Worm (Caenorhabditis elegans) whole organism, L4 larva: ENCODE measurements around the gene srsx-29.

Source experiments
- F37D6.2 ChIP-seq: sonication (generic microtip); optimal IDR thresholded peaks from 2 replicates; lab custom pipeline; 2016; ENCODE audit warnings: mild to moderate bottlenecking, missing genetic modification characterization, missing compliant biosample characterization
- T20F7.1 ChIP-seq: fragments of 200-800 bp; sonication (Bioruptor generic); optimal IDR thresholded peaks from 2 replicates; lab custom pipeline; 2018; ENCODE audit warnings: mild to moderate bottlenecking, missing genetic modification characterization, missing compliant biosample characterization
- Y105C5A.15 ChIP-seq: fragments of 200-800 bp; sonication (Bioruptor generic); IDR thresholded peaks from 2 replicates; pipeline ENCODE4 v1.3.6; 2022; ENCODE audit warnings: missing genetic modification characterization, missing compliant biosample characterization
- ZK337.2 ChIP-seq: fragments of 200-800 bp; sonication (Bioruptor generic); IDR thresholded peaks from 2 replicates; pipeline ENCODE4 v1.3.6; 2022; ENCODE audit warnings: missing genetic modification reagents, missing genetic modification characterization, missing compliant biosample characterization
- ZK546.5 ChIP-seq, 2 experiments: sonication (generic microtip); optimal IDR thresholded peaks; 2 replicates each; lab custom pipeline; 2017; ENCODE audit warnings: missing biosample characterization in 2 of 2, missing genetic modification characterization in 2 of 2
- arid-1 ChIP-seq: fragments of 200-800 bp; sonication (Bioruptor generic); conservative IDR thresholded peaks from 2 replicates; pipeline ENCODE4 v1.3.6; 2022; ENCODE audit warnings: missing genetic modification reagents, missing genetic modification characterization, missing compliant biosample characterization
- attf-4 ChIP-seq: sonication (generic microtip); optimal IDR thresholded peaks from 3 replicates; lab custom pipeline; 2017; ENCODE audit warnings: missing biosample characterization, missing genetic modification characterization
- ceh-28 ChIP-seq: fragments of 150-350 bp; optimal IDR thresholded peaks from 2 replicates; lab custom pipeline; 2014; ENCODE audit warnings: missing biosample characterization, missing genetic modification reagents, missing genetic modification characterization
- ceh-32 ChIP-seq: sonication (generic microtip); optimal IDR thresholded peaks from 2 replicates; lab custom pipeline; 2016; ENCODE audit warnings: mild to moderate bottlenecking, missing genetic modification characterization, missing compliant biosample characterization; ENCODE audit not compliant: poor library complexity
- ces-1 ChIP-seq: fragments of 150-350 bp; sonication (generic microtip); optimal IDR thresholded peaks from 4 replicates; lab custom pipeline; 2014; ENCODE audit warnings: missing biosample characterization, missing genetic modification reagents, missing genetic modification characterization
- ctbp-1 ChIP-seq: fragments of 200-800 bp; sonication (Bioruptor generic); IDR thresholded peaks from 2 replicates; pipeline ENCODE4 v1.3.6; 2022; ENCODE audit warnings: missing genetic modification reagents, missing genetic modification characterization, missing compliant biosample characterization
- daf-16 ChIP-seq, 3 experiments: sonication (generic microtip); optimal IDR thresholded peaks; 2 replicates each; lab custom pipeline; 2016 to 2017; ENCODE audit warnings: missing genetic modification characterization in 3 of 3, missing genetic modification reagents in 3 of 3, mild to moderate bottlenecking in 2 of 3, missing compliant biosample characterization in 2 of 3, missing biosample characterization in 1 of 3, moderate library complexity in 1 of 3
- daf-19 ChIP-seq: fragments of 200-800 bp; sonication (Bioruptor generic); conservative IDR thresholded peaks from 2 replicates; pipeline ENCODE4 v1.3.6; 2022; ENCODE audit warnings: missing genetic modification characterization, missing compliant biosample characterization
- dmd-6 ChIP-seq: fragments of 200-800 bp; sonication (Bioruptor generic); IDR thresholded peaks from 2 replicates; pipeline ENCODE4 v1.3.6; 2022; ENCODE audit warnings: missing genetic modification reagents, missing genetic modification characterization, missing compliant biosample characterization
- dpl-1 ChIP-seq: fragments of 150-350 bp; optimal IDR thresholded peaks from 2 replicates; lab custom pipeline; 2014; ENCODE audit warnings: missing biosample characterization, missing genetic modification reagents, missing genetic modification characterization
- dve-1 ChIP-seq: sonication (generic microtip); optimal IDR thresholded peaks from 2 replicates; lab custom pipeline; 2017; ENCODE audit warnings: antibody characterized with exemption, mild to moderate bottlenecking, missing genetic modification characterization, missing compliant biosample characterization; ENCODE audit not compliant: insufficient read depth
- egl-27 ChIP-seq: sonication (generic microtip); optimal IDR thresholded peaks from 3 replicates; lab custom pipeline; 2017; ENCODE audit warnings: missing biosample characterization, missing genetic modification reagents, missing genetic modification characterization
- fkh-10 ChIP-seq: fragments of 150-350 bp; optimal IDR thresholded peaks from 2 replicates; lab custom pipeline; 2014; ENCODE audit warnings: missing biosample characterization, missing genetic modification reagents, missing genetic modification characterization
- hif-1 ChIP-seq, 2 experiments: sonication (generic microtip); optimal IDR thresholded peaks; 2 replicates each; lab custom pipeline; 2016 to 2017; ENCODE audit warnings: missing compliant biosample characterization in 2 of 2, missing genetic modification characterization in 2 of 2, missing genetic modification reagents in 2 of 2, missing genotype in 2 of 2, mild to moderate bottlenecking in 1 of 2
- hlh-30 ChIP-seq: sonication (generic microtip); optimal IDR thresholded peaks from 2 replicates; lab custom pipeline; 2017; ENCODE audit warnings: antibody characterized with exemption, mild to moderate bottlenecking, missing genetic modification characterization, missing compliant biosample characterization; ENCODE audit not compliant: insufficient read depth
- jun-1 ChIP-seq: fragments of 150-350 bp; optimal IDR thresholded peaks from 2 replicates; lab custom pipeline; 2014; ENCODE audit warnings: missing biosample characterization, missing genetic modification reagents, missing genetic modification characterization
- lin-13 ChIP-seq: fragments of 150-350 bp; optimal IDR thresholded peaks from 2 replicates; lab custom pipeline; 2014; ENCODE audit warnings: missing biosample characterization, missing genetic modification reagents, missing genetic modification characterization
- lin-39 ChIP-seq: fragments of 150-350 bp; optimal IDR thresholded peaks from 2 replicates; lab custom pipeline; 2014; ENCODE audit warnings: missing biosample characterization, missing genetic modification reagents, missing genetic modification characterization
- lsy-2 ChIP-seq, 2 experiments: fragments of 150-350 bp in 1 of 2; sonication (generic microtip) in 1 of 2; optimal IDR thresholded peaks; 2 replicates each; lab custom pipeline; 2014 to 2017; ENCODE audit warnings: missing biosample characterization in 2 of 2, missing genetic modification characterization in 2 of 2
- mdl-1 ChIP-seq, 2 experiments: fragments of 150-350 bp in 1 of 2; sonication (generic microtip) in 1 of 2; optimal IDR thresholded peaks; 2 replicates each; lab custom pipeline; 2014 to 2017; ENCODE audit warnings: missing biosample characterization in 2 of 2, missing genetic modification characterization in 2 of 2
- mep-1 ChIP-seq: fragments of 150-350 bp; sonication (generic microtip); optimal IDR thresholded peaks from 3 replicates; lab custom pipeline; 2014; ENCODE audit warnings: missing biosample characterization, missing genetic modification characterization
- mes-2 ChIP-seq: sonication (generic microtip); optimal IDR thresholded peaks from 2 replicates; lab custom pipeline; 2016; ENCODE audit warnings: missing genotype, mild to moderate bottlenecking, missing genetic modification characterization, missing compliant biosample characterization; ENCODE audit not compliant: poor library complexity, severe bottlenecking
- mxl-3 ChIP-seq: fragments of 200-800 bp; sonication (Bioruptor generic); optimal IDR thresholded peaks from 2 replicates; lab custom pipeline; 2018; ENCODE audit warnings: mild to moderate bottlenecking, missing genetic modification characterization, missing compliant biosample characterization
- nhr-10 ChIP-seq: fragments of 150-350 bp; optimal IDR thresholded peaks from 2 replicates; lab custom pipeline; 2014; ENCODE audit warnings: missing biosample characterization, missing genetic modification characterization
- nhr-11 ChIP-seq: fragments of 150-350 bp; optimal IDR thresholded peaks from 2 replicates; lab custom pipeline; 2014; ENCODE audit warnings: missing biosample characterization, missing genetic modification characterization
- nhr-237 ChIP-seq: sonication (generic microtip); optimal IDR thresholded peaks from 2 replicates; lab custom pipeline; 2017; ENCODE audit warnings: missing biosample characterization, missing genetic modification characterization
- nhr-28 ChIP-seq: fragments of 150-350 bp; optimal IDR thresholded peaks from 2 replicates; lab custom pipeline; 2014; ENCODE audit warnings: missing biosample characterization, missing genetic modification characterization
- nhr-42 ChIP-seq: fragments of 200-800 bp; sonication (Bioruptor generic); IDR thresholded peaks from 2 replicates; pipeline ENCODE4 v1.3.6; 2022; ENCODE audit warnings: missing genetic modification characterization, missing compliant biosample characterization
- php-3 ChIP-seq: fragments of 200-800 bp; sonication (Bioruptor generic); IDR thresholded peaks from 2 replicates; pipeline ENCODE4 v1.3.6; 2022; ENCODE audit warnings: missing genetic modification reagents, missing genetic modification characterization, missing compliant biosample characterization
- pqm-1 ChIP-seq: sonication (generic microtip); optimal IDR thresholded peaks from 2 replicates; lab custom pipeline; 2017; ENCODE audit warnings: missing biosample characterization, missing genetic modification characterization
- rbr-2 ChIP-seq: sonication (generic microtip); optimal IDR thresholded peaks from 2 replicates; lab custom pipeline; 2016; ENCODE audit warnings: missing genotype, missing genetic modification characterization, missing compliant biosample characterization
- set-16 ChIP-seq: fragments of 200-800 bp; sonication (Bioruptor generic); IDR thresholded peaks from 2 replicates; pipeline ENCODE4 v1.3.6; 2022; ENCODE audit warnings: missing genetic modification reagents, missing genetic modification characterization, missing compliant biosample characterization
- snpc-4 ChIP-seq: fragments of 150-350 bp; optimal IDR thresholded peaks from 2 replicates; lab custom pipeline; 2014; ENCODE audit warnings: missing biosample characterization, missing genetic modification characterization
- spr-1 ChIP-seq: sonication (generic microtip); optimal IDR thresholded peaks from 2 replicates; lab custom pipeline; 2016; ENCODE audit warnings: mild to moderate bottlenecking, missing genetic modification characterization, missing compliant biosample characterization
- spr-3 ChIP-seq: fragments of 200-800 bp; sonication (Bioruptor generic); optimal IDR thresholded peaks from 2 replicates; lab custom pipeline; 2018; ENCODE audit warnings: mild to moderate bottlenecking, missing genetic modification characterization, missing compliant biosample characterization
- tra-1 ChIP-seq: fragments of 200-800 bp; sonication (Bioruptor generic); IDR thresholded peaks from 2 replicates; pipeline ENCODE4 v1.3.6; 2022; ENCODE audit warnings: missing genetic modification reagents, missing genetic modification characterization, missing compliant biosample characterization
- unc-130 ChIP-seq: sonication (generic microtip); optimal IDR thresholded peaks from 2 replicates; lab custom pipeline; 2016; ENCODE audit warnings: missing genetic modification reagents, missing genetic modification characterization, missing compliant biosample characterization
- unc-39 ChIP-seq: sonication (generic microtip); optimal IDR thresholded peaks from 2 replicates; lab custom pipeline; 2017; ENCODE audit warnings: missing biosample characterization, missing genetic modification characterization
- unc-62 ChIP-seq, 3 experiments: fragments of 150-350 bp in 1 of 3; sonication (generic microtip); optimal IDR thresholded peaks in 2 of 3; peaks in 1 of 3; 1 replicate in 1 of 3; 2 replicates in 2 of 3; lab custom pipeline; 2014 to 2017; ENCODE audit warnings: missing biosample characterization in 3 of 3, missing genetic modification characterization in 3 of 3, missing genetic modification reagents in 3 of 3, missing genotype in 1 of 3
- zag-1 ChIP-seq: fragments of 150-350 bp; optimal IDR thresholded peaks from 2 replicates; lab custom pipeline; 2014; ENCODE audit warnings: missing biosample characterization, missing genetic modification characterization

srsx-29 gene

ce11 chrV:10174632-10175075, 19.9 kb downstream of the srsx-29 start (continued):
- TF ChIP-seq ces-1 (GFP tag; lab: Kevin White, UChicago) (peak; percentile 77), arid-1 (GFP tag; lab: Robert Waterston, UW) (0 out of 2 replicates have a peak, but pooled peaks have one; percentile 31), Y105C5A.15 (GFP tag; lab: Robert Waterston, UW) (no peak), nhr-237 (no peak), hlh-30 (tag; lab: Kevin White, UChicago) (peak; percentile 73), nhr-42 (0 out of 2 replicates have a peak, but pooled peaks have one; percentile 15), unc-62 (GFP tag; optimal IDR thresholded peaks at IDR 0.05 in 1 of 2; lab: Kevin White, UChicago) (peak in 1 of 2 experiments; percentile 1), unc-62 (tag; optimal IDR thresholded peaks at IDR 0.05; lab: Kevin White, UChicago) (peak; percentile 33), spr-3 (GFP tag; lab: Kevin White, UChicago) (no peak), nhr-28 (tag; lab: Kevin White, UChicago) (no peak), lin-13 (GFP tag; lab: Kevin White, UChicago) (no peak), nhr-11 (tag; lab: Kevin White, UChicago) (peak; percentile 86), F37D6.2 (tag; lab: Kevin White, UChicago) (peak; percentile 84), set-16 (GFP tag; lab: Robert Waterston, UW) (peak; percentile 81), tra-1 (GFP tag; lab: Robert Waterston, UW) (peak; percentile 36; the same call in 1 of the 2 replicates), ZK546.5 (tag; optimal IDR thresholded peaks at IDR 0.05; lab: Kevin White, UChicago) (no peak), unc-39 (tag; lab: Kevin White, UChicago) (no peak), ceh-28 (tag; lab: Kevin White, UChicago) (peak; percentile 78), snpc-4 (tag; lab: Kevin White, UChicago) (no peak), lsy-2 (tag; optimal IDR thresholded peaks at IDR 0.05; lab: Kevin White, UChicago) (peak; percentile 62 to 85)

ce11 chrV:10178166-10178565, 23.4 kb downstream of the srsx-29 start:
- TF ChIP-seq T20F7.1 (GFP tag; lab: Kevin White, UChicago) (peak; percentile 51), pqm-1 (tag; lab: Kevin White, UChicago) (no peak), ces-1 (GFP tag; lab: Kevin White, UChicago) (no peak), ceh-32 (tag; lab: Kevin White, UChicago) (no peak), hlh-30 (tag; lab: Kevin White, UChicago) (peak; percentile 64), zag-1 (tag; lab: Kevin White, UChicago) (peak; percentile 32), spr-3 (GFP tag; lab: Kevin White, UChicago) (no peak), egl-27 (tag; lab: Kevin White, UChicago) (no peak), dmd-6 (GFP tag; lab: Robert Waterston, UW) (peak; percentile 16; the same call in 1 of the 2 replicates), lin-39 (no peak), hif-1 (tag; optimal IDR thresholded peaks at IDR 0.05; lab: Kevin White, UChicago) (peak in 1 of 2 experiments; percentile 72), daf-19 (GFP tag; lab: Robert Waterston, UW) (no peak), mdl-1 (tag; optimal IDR thresholded peaks at IDR 0.05; lab: Kevin White, UChicago) (peak in 1 of 2 experiments; percentile 17), daf-16 (GFP tag; optimal IDR thresholded peaks at IDR 0.05; lab: Kevin White, UChicago) (no peak), daf-16 (tag; optimal IDR thresholded peaks at IDR 0.05; lab: Kevin White, UChicago) (peak; percentile 12), ctbp-1 (GFP tag; lab: Robert Waterston, UW) (0 out of 2 replicates have a peak, but pooled peaks have one; percentile 22), dpl-1 (GFP tag; lab: Kevin White, UChicago) (peak; percentile 27), spr-1 (tag; lab: Kevin White, UChicago) (peak; percentile 14), ZK337.2 (no peak), nhr-11 (tag; lab: Kevin White, UChicago) (peak; percentile 33), nhr-10 (tag; lab: Kevin White, UChicago) (no peak), nhr-237 (no peak), php-3 (no peak), mes-2 (tag; lab: Kevin White, UChicago) (peak; percentile 38), jun-1 (tag; lab: Kevin White, UChicago) (no peak), rbr-2 (tag; lab: Kevin White, UChicago) (peak; percentile 63), attf-4 (tag; lab: Kevin White, UChicago) (no peak), fkh-10 (GFP tag; lab: Kevin White, UChicago) (peak; percentile 53), F37D6.2 (tag; lab: Kevin White, UChicago) (no peak), lsy-2 (tag; optimal IDR thresholded peaks at IDR 0.05; lab: Kevin White, UChicago) (peak in 1 of 2 experiments; percentile 64), dve-1 (tag; lab: Kevin White, UChicago) (peak; percentile 60), unc-130 (peak; percentile 17), nhr-28 (tag; lab: Kevin White, UChicago) (peak; percentile 40), nhr-42 (no peak), snpc-4 (tag; lab: Kevin White, UChicago) (no peak), mep-1 (tag; lab: Kevin White, UChicago) (peak; percentile 63), mxl-3 (peak; percentile 24), set-16 (GFP tag; lab: Robert Waterston, UW) (no peak)
